Worm (Caenorhabditis elegans) whole organism, dauer: ENCODE data around the gene mltn-12.

ENCODE experiments used
- unc-62 ChIP-seq: sonication (generic microtip); optimal IDR thresholded peaks from 2 replicates; lab custom pipeline; 2017; ENCODE audit warnings: missing biosample characterization, missing genetic modification reagents, missing genetic modification characterization

The mltn-12 gene

ce11 chrIV:8992786-8993185 lies at the start of gene mltn-12:
Gene mltn-12 (plus strand): TSS chrIV:8993086.
- TF ChIP-seq unc-62 (GFP tag; lab: Kevin White, UChicago) = no peak

DNA sequence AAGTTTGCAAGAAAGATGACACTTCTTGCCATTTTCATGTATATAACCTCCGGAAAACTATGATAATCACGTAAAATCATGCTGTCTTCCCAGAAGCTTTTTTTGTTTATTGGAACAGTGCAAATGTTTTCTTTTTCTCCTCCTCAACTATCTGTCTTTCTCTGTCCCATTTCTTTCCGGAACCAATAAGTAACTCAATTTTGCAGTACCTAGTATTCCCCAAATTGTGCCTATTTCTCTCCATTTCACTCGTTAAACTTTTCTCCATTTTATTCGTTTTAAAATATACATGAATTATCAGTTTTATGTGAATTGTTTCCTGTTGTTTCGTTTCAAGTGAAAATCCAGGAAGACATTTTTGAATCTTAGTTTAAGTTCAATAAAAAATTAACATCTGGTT lies 49.5 kb upstream of the mltn-12 start:
- no peak for TF ChIP-seq unc-62 (GFP tag; lab: Kevin White, UChicago)

DNA sequence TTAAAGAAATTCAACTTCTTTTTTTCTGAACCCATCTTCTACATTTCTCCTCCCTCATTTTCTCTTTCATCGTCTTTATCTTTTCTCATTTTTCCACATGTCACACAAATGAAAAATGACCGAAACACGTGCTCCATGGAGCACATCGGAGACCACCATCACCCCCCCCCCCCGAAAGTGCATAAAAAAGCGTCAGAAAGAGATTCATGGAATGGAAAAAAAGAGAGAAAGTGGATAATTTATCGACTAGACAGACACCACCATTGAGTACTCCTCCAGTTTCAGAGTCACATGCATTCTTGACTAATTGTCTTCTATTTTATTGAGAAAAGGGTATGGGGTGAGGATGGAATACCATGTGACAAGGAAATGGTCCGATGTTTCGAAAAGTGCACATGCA lies 45.7 kb upstream of the mltn-12 start:
- no peak for TF ChIP-seq unc-62 (GFP tag; lab: Kevin White, UChicago)

- TF ChIP-seq unc-62 (GFP tag; lab: Kevin White, UChicago) = no peak
Measured at ce11 chrIV:8949078-8950039, 43.5 kb upstream of the mltn-12 start.

DNA sequence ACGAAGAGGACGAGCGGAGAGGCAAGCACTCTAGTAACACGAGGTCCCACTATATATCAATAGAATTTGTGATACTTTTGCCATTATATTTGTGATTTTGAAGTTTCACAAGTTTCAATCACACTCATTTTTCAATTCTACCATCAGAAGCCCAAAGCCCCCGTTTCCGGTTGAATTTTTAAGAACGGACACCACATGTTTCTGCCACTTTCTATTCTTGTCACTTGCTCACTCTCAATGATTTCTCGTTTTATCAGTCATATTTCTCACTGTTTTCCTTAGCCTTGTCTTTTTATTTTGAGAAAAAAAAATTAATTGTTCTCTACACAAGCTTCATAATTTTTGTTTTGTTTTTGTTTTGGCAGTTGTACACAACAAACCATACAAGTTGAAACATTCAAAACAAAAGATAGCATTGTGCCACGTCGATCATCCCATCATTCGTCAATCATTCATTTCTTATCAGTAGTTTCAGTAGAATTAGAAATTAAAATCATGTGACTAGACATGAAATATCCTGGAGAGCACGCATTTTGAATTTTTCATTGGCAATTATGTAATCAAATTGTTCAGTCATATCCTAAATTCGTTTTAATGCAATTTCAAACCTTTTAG lies 40.8 kb upstream of the mltn-12 start:
- no peak for TF ChIP-seq unc-62 (GFP tag; lab: Kevin White, UChicago)

ce11 chrIV:8954126-8954525 lies 38.8 kb upstream of the mltn-12 start:
- TF ChIP-seq unc-62 (GFP tag; lab: Kevin White, UChicago) = no peak

DNA sequence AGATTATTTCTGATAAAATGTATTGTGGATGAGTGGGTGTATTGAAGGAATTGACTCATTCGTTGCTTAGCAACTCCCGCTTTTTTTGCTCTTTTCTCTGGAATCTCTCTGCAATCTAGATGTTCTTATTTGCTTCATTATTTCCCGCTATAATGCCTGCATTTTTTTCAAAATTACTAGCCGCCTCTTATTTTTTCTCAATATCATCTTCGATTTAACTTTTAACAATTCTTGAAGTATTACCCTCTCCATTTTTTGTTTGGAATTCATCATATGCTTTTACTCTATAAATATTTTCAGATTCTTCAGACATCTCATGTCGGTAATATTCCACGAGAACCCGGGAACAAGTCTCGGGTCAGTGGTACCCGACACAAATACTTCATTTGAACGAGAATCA lies 36.7 kb upstream of the mltn-12 start, which contains the start of gene tpra-1:
tpra-1 (plus strand) TSS at position 301 of the 400 bp plus-strand sequence.
- no peak for TF ChIP-seq unc-62 (GFP tag; lab: Kevin White, UChicago)

DNA sequence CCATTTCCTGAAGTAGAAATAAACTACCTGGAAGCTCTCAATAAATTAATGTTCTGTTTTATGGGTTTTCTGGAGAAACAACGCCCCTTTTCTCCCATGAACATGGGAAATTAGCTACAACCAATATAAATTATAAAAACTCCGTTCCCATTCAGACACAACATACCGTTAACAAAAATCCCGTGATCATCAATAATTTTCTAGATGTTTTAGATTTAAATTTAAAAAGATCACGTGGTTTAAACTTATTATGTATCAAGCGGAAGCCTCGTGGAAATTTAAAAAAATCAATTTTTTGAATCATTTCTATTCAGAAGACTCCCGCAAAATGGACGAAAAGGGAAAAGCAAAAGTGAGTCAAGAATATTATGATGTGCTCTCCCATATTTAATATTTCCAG lies 27.0 kb upstream of the mltn-12 start, which contains the start of gene C53B4.2:
C53B4.2 (plus strand) TSS at position 301 of the 400 bp plus-strand sequence.
- no peak for TF ChIP-seq unc-62 (GFP tag; lab: Kevin White, UChicago)

DNA sequence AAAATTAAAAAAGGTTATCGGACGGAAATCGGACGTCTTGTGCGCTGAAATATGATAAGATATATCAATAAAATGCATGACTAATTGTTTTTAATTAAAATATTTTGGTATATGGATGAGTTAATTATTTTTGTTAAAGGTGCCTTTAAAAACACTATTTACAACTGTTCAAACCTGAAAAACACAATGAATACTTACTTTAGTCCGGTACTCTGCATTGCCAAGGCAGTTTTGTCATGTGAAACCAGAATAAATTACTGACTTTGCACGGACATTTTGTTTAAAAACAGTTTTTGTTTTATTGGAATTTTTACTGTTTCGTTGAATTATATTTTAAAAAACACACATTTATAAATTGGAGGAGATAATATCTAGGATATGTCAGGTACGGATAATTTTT lies 24.9 kb upstream of the mltn-12 start, which contains the start of gene suex-2:
suex-2 (plus strand) TSS at position 301 of the 400 bp plus-strand sequence.
- TF ChIP-seq unc-62 (GFP tag; lab: Kevin White, UChicago) = no peak

- no peak for TF ChIP-seq unc-62 (GFP tag; lab: Kevin White, UChicago)
Measured at ce11 chrIV:8973249-8973958, 19.5 kb upstream of the mltn-12 start, which contains the start of gene C53B4.3. Gene C53B4.3 (minus strand): TSS chrIV:8973712.

ce11 chrIV:8974543-8975330 lies 18.1 kb upstream of the mltn-12 start:
- no peak for TF ChIP-seq unc-62 (GFP tag; lab: Kevin White, UChicago)

- no peak for TF ChIP-seq unc-62 (GFP tag; lab: Kevin White, UChicago)
Measured at ce11 chrIV:8975331-8975625, 17.6 kb upstream of the mltn-12 start, which contains the start of gene pdzd-8. Gene pdzd-8 (plus strand): TSS chrIV:8975526.

DNA sequence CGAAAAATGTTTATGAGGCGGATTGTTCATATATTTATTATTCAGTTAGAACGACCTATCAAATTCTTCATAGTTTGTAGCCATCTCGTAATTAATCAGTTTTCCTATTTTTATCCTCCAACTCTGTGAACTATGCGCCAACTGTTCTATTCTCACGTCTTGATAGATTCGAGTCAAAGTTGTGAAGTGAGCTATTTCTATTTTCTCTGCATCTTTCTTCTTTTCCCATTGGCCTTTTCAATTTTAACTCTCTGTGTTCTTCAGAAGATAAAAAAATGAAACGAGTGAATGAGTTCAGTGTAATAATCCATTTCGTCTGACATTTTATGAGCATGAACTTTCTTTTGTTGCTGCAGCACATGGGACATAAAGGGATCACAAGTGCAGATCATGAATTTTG lies 14.8 kb upstream of the mltn-12 start:
- no peak for TF ChIP-seq unc-62 (GFP tag; lab: Kevin White, UChicago)

DNA sequence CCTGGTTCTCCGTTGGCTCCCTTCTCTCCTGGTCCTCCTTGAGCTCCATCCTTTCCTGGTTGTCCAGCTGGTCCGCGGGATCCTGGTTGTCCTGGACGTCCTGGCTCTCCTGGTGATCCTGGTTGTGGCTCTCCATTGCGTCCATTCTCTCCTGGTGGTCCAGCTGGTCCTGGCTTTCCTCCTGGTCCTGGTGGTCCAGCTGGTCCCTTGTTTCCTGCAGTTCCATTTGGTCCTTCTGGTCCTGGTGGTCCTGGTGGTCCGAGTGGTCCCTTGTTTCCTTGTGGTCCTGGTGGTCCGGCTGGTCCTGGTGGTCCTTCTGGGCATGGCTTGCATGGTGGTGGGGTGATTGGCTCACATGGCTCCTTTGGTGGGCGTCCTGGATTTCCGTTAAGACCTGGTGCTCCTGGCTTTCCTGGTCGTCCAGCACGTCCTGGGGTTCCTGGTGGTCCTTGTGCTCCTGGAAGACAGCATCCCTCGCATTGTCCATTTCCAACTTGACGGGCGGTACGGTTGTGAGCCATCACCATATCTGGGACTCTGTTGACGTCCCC lies 13.7 kb upstream of the mltn-12 start:
- no peak for TF ChIP-seq unc-62 (GFP tag; lab: Kevin White, UChicago)

DNA sequence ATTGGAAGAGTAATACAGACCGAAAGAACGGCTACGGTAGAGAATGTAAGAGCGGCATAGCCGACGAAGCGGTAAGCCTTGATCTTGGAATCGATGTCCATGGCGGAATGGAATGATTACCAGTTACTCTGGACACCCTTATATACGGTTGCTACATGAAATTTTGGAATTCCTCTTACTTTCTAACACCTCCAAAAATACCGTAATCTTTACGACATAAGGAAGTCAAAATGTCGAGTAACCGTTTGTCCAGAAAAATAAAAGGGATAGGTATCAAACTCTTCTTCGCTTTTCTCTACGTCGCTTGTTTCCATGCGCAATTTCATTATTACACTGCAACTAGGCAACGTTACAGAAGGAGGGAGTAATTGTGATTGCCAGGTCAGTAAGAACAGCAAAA lies 13.2 kb upstream of the mltn-12 start, which contains the start of gene col-119:
col-119 (minus strand) TSS at position 101 of the 400 bp plus-strand sequence.
- TF ChIP-seq unc-62 (GFP tag; lab: Kevin White, UChicago) = no peak
